Worm (Caenorhabditis elegans) whole organism, early embryonic: Measurements from ENCODE around the gene D1005.4.

Experiments used
- B0310.2 ChIP-seq: sonication (generic microtip); optimal IDR thresholded peaks from 2 replicates; lab custom pipeline; 2016; ENCODE audit warnings: mild to moderate bottlenecking, missing genetic modification characterization, missing compliant biosample characterization
- ama-1 ChIP-seq: fragments of 150-350 bp; optimal IDR thresholded peaks from 2 replicates; lab custom pipeline; 2014
- ets-7 ChIP-seq: sonication (generic microtip); optimal IDR thresholded peaks from 2 replicates; lab custom pipeline; 2016; ENCODE audit warnings: missing genotype, missing genetic modification characterization, missing compliant biosample characterization
- flt-1 ChIP-seq: fragments of 200-800 bp; sonication (Bioruptor generic); IDR thresholded peaks from 2 replicates; pipeline ENCODE4 v1.3.6; 2022; ENCODE audit warnings: missing genetic modification characterization, missing compliant biosample characterization
- hmbx-1 ChIP-seq: sonication (generic microtip); optimal IDR thresholded peaks from 2 replicates; lab custom pipeline; 2016; ENCODE audit warnings: mild to moderate bottlenecking, missing genetic modification characterization, missing compliant biosample characterization
- hnd-1 ChIP-seq: sonication (generic microtip); optimal IDR thresholded peaks from 2 replicates; lab custom pipeline; 2016; ENCODE audit warnings: missing genetic modification characterization, missing compliant biosample characterization
- pes-1 ChIP-seq: fragments of 200-800 bp; sonication (Bioruptor generic); IDR thresholded peaks from 2 replicates; pipeline ENCODE4 v1.3.6; 2022; ENCODE audit warnings: missing genetic modification reagents, missing genetic modification characterization, missing compliant biosample characterization
- sea-1 ChIP-seq: fragments of 200-800 bp; sonication (Bioruptor generic); conservative IDR thresholded peaks from 2 replicates; pipeline ENCODE4 v1.3.6; 2022; ENCODE audit warnings: missing genetic modification characterization, missing compliant biosample characterization
- tbx-37 ChIP-seq: fragments of 200-800 bp; sonication (Bioruptor generic); conservative IDR thresholded peaks from 2 replicates; pipeline ENCODE4 v1.3.6; 2022; ENCODE audit warnings: missing genetic modification reagents, missing genetic modification characterization, missing compliant biosample characterization

DNA sequence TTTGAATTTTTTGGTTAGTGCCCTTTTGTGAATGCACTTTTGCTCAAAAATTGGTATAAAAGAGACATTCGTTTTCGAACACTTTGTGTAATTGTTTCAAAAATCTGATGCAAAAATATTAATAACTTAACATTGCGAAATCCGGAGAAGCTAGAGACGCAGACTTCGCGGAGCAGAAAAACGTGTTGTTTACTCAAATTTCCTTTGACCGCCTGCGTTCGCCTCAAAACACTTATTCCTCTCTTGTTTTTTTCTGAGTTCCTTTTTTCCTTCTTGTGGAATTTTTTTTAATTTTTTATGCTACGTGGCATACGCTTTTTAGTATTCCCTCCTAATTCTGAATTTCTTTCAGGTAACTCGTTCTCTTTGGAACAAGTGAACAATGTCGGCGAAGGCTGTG is 6.4 kb downstream of the D1005.4 start, which contains the start of gene acly-1:
- TF ChIP-seq pes-1 (GFP tag; lab: Robert Waterston, UW) (no peak), ets-7 (tag; lab: Kevin White, UChicago) (no peak), B0310.2 (tag; lab: Kevin White, UChicago) (no peak), ama-1 (no peak), tbx-37 (no peak), sea-1 (GFP tag; lab: Robert Waterston, UW) (no peak), flt-1 (GFP tag; lab: Robert Waterston, UW) (no peak), hmbx-1 (tag; lab: Kevin White, UChicago) (no peak), hnd-1 (tag; lab: Kevin White, UChicago) (no peak)
